Worm (Caenorhabditis elegans): ENCODE results near the gene F56D2.2.

- no peak for TF ChIP-seq F49E8.2 (tag; optimal IDR thresholded peaks at IDR 0.05; ENCODE audit: insufficient read depth)
- TF ChIP-seq mes-4 (tag; optimal IDR thresholded peaks at IDR 0.05) = no peak
- TF ChIP-seq B0035.1 (tag; optimal IDR thresholded peaks at IDR 0.05) = no peak
- TF ChIP-seq atf-7 (tag; optimal IDR thresholded peaks at IDR 0.05) = no peak
- no peak for TF ChIP-seq pha-4 (tag; optimal IDR thresholded peaks at IDR 0.05)
These were observed 23.2 kb downstream of the F56D2.2 start, which contains the start of gene C05D2.8 for ce11 chrIII:5610276-5610675.

Measured in whole organism, young adult.